Fruit fly (Drosophila melanogaster): ENCODE data around the gene Grip91.

The Grip91 gene

DNA sequence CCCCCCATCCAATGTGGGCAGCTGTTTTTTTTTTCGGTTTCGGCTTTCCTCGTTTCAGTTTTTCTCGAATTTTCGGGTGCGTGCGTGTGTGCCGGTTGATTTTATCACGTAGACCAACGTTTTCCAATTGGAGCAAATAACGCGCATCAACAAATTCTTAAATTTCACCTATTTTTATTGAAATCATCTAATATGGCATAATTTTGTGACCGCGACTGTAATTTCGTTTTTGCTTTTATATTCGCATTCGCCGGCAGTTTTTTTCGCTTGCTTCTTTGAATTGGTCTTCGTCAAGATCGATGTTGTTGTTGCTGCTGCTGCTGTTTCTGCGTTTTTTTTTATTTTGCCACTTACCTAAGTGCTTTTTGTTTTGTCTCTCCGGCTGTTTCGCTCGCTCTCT, 10.0 kb upstream of the Grip91 start (continued):
- TF ChIP-seq fd85E (GFP tag; optimal IDR thresholded peaks at IDR 0.05) = no peak
- TF ChIP-seq cyc (GFP tag; optimal IDR thresholded peaks at IDR 0.05) = peak; percentile 20
- TF ChIP-seq CG6854 (GFP tag; optimal IDR thresholded peaks at IDR 0.05) = no peak
- TF ChIP-seq Eip75B (GFP tag; optimal IDR thresholded peaks at IDR 0.05) = no peak
- peak; percentile 42 for TF ChIP-seq Gug (GFP tag; IDR thresholded peaks at IDR 0.05)
- peak; percentile 26 for TF ChIP-seq CG4318 (GFP tag; optimal IDR thresholded peaks at IDR 0.05)
- TF ChIP-seq CG11294 (GFP tag; IDR thresholded peaks at IDR 0.05) = no peak; the same call in 1 of the 2 replicates
- TF ChIP-seq Sox15 (GFP tag; optimal IDR thresholded peaks at IDR 0.05) = peak; percentile 8
- TF ChIP-seq Sox14 (GFP tag; optimal IDR thresholded peaks at IDR 0.05) = peak; percentile 34
- peak; percentile 62 for TF ChIP-seq Met (GFP tag; optimal IDR thresholded peaks at IDR 0.05)
- peak; percentile 53 for TF ChIP-seq CG32006 (GFP tag; optimal IDR thresholded peaks at IDR 0.05)
- peak; percentile 31 for TF ChIP-seq acj6 (GFP tag; optimal IDR thresholded peaks at IDR 0.05)
- TF ChIP-seq salr (GFP tag; optimal IDR thresholded peaks at IDR 0.05) = peak in 1 of 2 experiments; percentile 39
- TF ChIP-seq fkh (GFP tag; optimal IDR thresholded peaks at IDR 0.05) = no peak
- peak; percentile 48 for TF ChIP-seq esn (GFP tag; optimal IDR thresholded peaks at IDR 0.05)
- no peak for TF ChIP-seq Blimp-1 (GFP tag; optimal IDR thresholded peaks at IDR 0.05)
- no peak for TF ChIP-seq Hr38 (GFP tag; optimal IDR thresholded peaks at IDR 0.05)
- peak; percentile 73 for TF ChIP-seq CG8119 (GFP tag; IDR thresholded peaks at IDR 0.05)

DNA sequence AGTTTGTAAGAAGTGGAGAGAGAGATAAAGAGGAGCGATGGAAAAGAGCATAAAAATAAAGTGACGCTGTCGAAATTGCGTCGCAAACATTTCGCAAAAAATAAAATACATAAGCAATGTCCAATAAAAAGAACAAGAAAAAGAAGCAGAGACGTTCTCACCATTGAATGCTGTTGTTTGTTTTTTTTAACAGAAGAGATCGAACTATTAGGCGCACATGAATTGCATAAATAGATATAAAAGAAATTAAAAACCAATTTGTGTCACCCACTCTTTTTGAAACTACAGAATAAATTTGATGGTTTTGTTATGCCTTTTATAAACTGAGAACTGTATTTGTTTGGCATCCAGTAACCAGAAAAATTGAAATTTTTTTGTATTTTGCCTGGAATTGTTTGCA, 9.3 kb upstream of the Grip91 start:
- TF ChIP-seq CG11902 (GFP tag; optimal IDR thresholded peaks at IDR 0.05) (no peak), svp (GFP tag) (peak; percentile 58), CG6276 (GFP tag; optimal IDR thresholded peaks at IDR 0.05) (no peak)

DNA sequence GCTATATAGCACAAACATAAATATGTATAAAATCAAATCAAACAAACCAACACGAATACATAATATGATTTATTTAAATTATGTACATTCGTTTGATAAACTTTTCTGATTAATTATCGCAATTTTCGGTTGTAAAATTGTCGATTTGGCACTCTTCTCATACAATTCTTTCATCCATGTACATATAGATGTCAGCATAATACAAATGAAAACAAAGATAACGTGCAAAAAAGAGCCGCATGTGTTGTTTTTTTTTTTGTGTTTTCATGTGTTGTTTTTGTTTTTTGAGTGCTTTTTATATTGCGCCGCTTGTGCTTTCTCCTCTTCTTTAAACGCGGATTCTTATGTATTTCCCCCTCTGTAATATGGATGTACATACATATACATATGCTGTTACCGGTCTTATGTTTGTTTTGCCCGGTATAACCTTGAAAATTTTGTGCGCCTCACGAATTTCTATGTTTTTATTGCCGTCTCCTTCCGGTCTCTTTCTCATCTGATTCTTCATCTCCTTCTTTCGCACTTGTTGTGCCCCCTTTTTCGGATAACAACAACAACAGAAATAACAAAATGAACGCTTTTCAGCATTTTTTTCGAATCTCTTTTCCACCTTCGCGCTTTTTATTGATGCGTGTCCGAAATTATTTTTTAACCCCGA, 8.7 kb upstream of the Grip91 start:
- TF ChIP-seq Hr38 (GFP tag; optimal IDR thresholded peaks at IDR 0.05) (no peak), Met (GFP tag; optimal IDR thresholded peaks at IDR 0.05) (no peak), CG34406 (GFP tag; optimal IDR thresholded peaks at IDR 0.05) (no peak), CG6854 (GFP tag; optimal IDR thresholded peaks at IDR 0.05) (peak; percentile 19), CG11902 (GFP tag; optimal IDR thresholded peaks at IDR 0.05) (no peak), CG1621 (tag; optimal IDR thresholded peaks at IDR 0.05) (no peak), eg (GFP tag; IDR thresholded peaks at IDR 0.05) (no peak), OdsH (GFP tag; optimal IDR thresholded peaks at IDR 0.05) (no peak), dsx (GFP tag; optimal IDR thresholded peaks at IDR 0.05; ENCODE audit: poor library complexity, severe bottlenecking) (no peak), Blimp-1 (GFP tag; optimal IDR thresholded peaks at IDR 0.05) (no peak), Gug (GFP tag; IDR thresholded peaks at IDR 0.05) (no peak), CG11762 (GFP tag; optimal IDR thresholded peaks at IDR 0.05; ENCODE audit: insufficient read depth) (no peak), CG6163 (GFP tag; IDR thresholded peaks at IDR 0.05) (peak; percentile 31; the same call in 2 of the 3 replicates), Sox15 (GFP tag; optimal IDR thresholded peaks at IDR 0.05) (no peak), ss (GFP tag; optimal IDR thresholded peaks at IDR 0.05) (peak in 1 of 2 experiments; percentile 5), CG9139 (GFP tag; optimal IDR thresholded peaks at IDR 0.05) (no peak), Ets96B (tag; optimal IDR thresholded peaks at IDR 0.05) (no peak)

DNA sequence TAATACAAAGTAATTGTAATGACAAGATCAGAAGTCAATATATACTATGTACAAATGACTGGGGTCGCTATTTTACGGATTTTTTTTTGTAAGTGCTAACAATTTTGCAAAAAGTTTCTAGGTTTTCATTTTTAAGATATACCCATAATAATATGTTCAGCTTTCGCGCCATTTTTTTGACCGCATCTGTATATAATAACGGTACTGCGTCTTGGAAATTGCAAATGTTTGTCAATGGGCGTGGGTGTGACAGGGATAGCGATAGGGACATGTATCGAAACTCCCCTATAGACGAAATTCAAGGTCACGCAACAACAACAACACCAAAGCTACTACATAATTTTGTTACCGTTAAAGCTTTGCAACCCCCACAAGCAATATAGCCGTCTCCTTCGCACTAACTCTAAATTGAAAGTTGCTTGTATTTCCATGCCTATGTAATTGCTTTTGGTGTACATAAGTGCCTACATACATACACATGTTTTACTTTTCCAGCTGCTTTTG, 8.1 kb upstream of the Grip91 start:
- no peak for TF ChIP-seq CG31627 (GFP tag; optimal IDR thresholded peaks at IDR 0.05)
- TF ChIP-seq Eip78C (GFP tag) = peak; percentile 61

DNA sequence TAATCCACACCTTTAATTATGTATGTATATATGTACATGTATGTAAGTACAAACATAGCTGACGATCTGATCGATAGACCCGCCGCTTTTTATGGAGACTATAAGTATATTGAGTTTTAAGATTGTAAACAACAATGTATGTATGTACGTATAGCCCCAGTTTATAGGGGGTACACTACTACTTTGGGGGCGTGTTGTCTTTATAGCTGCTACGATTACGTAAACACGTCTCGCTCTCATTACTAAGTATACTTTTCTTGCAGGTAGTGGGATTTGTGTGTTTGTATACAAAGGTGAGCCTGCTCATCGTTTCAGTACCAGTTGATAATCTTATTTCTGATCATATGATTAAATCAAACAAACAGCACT, 5.4 kb upstream of the Grip91 start:
- TF ChIP-seq fkh (GFP tag; optimal IDR thresholded peaks at IDR 0.05) = peak; percentile 72
- TF ChIP-seq CG8319 (GFP tag; optimal IDR thresholded peaks at IDR 0.05) = no peak

Measured in whole organism, prepupa.